Worm (Caenorhabditis elegans): ENCODE measurements around the gene C36B7.2.

C36B7.2 gene

ce11 chrX:7063236-7063635, 43.0 kb upstream of the C36B7.2 start, which contains the start of gene B0403.3:
Gene B0403.3, minus strand, starts transcription at chrX:7063336.
- TF ChIP-seq cey-2 (tag; optimal IDR thresholded peaks at IDR 0.05; ENCODE audit: borderline replicate concordance, insufficient read depth) (no peak), ztf-7 (tag; optimal IDR thresholded peaks at IDR 0.05) (no peak), egl-27 (tag; optimal IDR thresholded peaks at IDR 0.05) (no peak), lim-7 (GFP tag; IDR thresholded peaks at IDR 0.05) (no peak), lin-38 (GFP tag; IDR thresholded peaks at IDR 0.05) (no peak), dmd-6 (GFP tag; IDR thresholded peaks at IDR 0.05) (no peak), attf-4 (tag; optimal IDR thresholded peaks at IDR 0.05) (no peak), zfp-3 (GFP tag; conservative IDR thresholded peaks at IDR 0.05) (no peak), ZK546.5 (tag; optimal IDR thresholded peaks at IDR 0.05) (no peak), fos-1 (tag; optimal IDR thresholded peaks at IDR 0.05) (no peak), nhr-237 (tag; optimal IDR thresholded peaks at IDR 0.05) (no peak), nhr-11 (tag; optimal IDR thresholded peaks at IDR 0.05) (no peak), nhr-77 (tag; optimal IDR thresholded peaks at IDR 0.05) (no peak)

DNA sequence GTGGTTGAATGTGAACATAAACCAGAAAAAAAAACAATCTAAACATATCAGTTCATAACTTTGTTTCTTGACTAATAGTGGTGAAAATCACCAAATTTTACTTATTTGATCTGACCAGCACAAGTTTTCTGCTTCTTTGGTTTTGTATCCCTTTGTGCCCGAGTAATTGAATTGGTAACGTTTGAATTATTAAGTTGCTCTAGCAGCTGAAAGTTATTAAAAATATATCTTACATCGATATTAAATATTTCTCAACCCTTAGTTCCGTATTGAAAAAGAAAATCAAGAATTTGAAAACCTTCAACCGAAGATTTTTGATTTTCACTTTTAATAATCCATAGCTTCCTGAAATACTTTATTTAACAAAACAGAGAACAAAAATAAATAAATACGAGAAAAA, 40.2 kb upstream of the C36B7.2 start:
- no peak for TF ChIP-seq dmd-8 (GFP tag; IDR thresholded peaks at IDR 0.05)
- no peak for TF ChIP-seq Y48G9A.11 (GFP tag; IDR thresholded peaks at IDR 0.05)
- no peak for TF ChIP-seq sdz-12 (GFP tag; optimal IDR thresholded peaks at IDR 0.05)
- peak; percentile 9 for TF ChIP-seq dve-1 (tag; optimal IDR thresholded peaks at IDR 0.05; ENCODE audit: insufficient read depth)
- TF ChIP-seq T26A8.4 (GFP tag; IDR thresholded peaks at IDR 0.05) = peak; percentile 41; the same call in 1 of the 2 replicates
- TF ChIP-seq unc-62 (GFP tag; optimal IDR thresholded peaks at IDR 0.05 in 1 of 2) = peak in 1 of 2 experiments; percentile 29
- TF ChIP-seq unc-62 (tag; optimal IDR thresholded peaks at IDR 0.05) = no peak
- TF ChIP-seq T20F7.1 (GFP tag; optimal IDR thresholded peaks at IDR 0.05) = peak; percentile 10
- peak; percentile 8 for TF ChIP-seq mep-1 (tag; optimal IDR thresholded peaks at IDR 0.05)
- peak in 1 of 2 experiments; percentile 51 for TF ChIP-seq lsy-2 (tag; optimal IDR thresholded peaks at IDR 0.05)
- peak; percentile 40 for TF ChIP-seq aha-1 (tag)
- peak; percentile 9 for TF ChIP-seq nhr-102 (tag; optimal IDR thresholded peaks at IDR 0.05)
- TF ChIP-seq lin-29 (GFP tag; IDR thresholded peaks at IDR 0.05) = no peak
- TF ChIP-seq dmd-6 (GFP tag; IDR thresholded peaks at IDR 0.05) = no peak

- TF ChIP-seq jun-1 (tag; optimal IDR thresholded peaks at IDR 0.05) = no peak
- no peak for TF ChIP-seq Y105C5A.15 (GFP tag; IDR thresholded peaks at IDR 0.05)
- TF ChIP-seq mes-2 (tag; optimal IDR thresholded peaks at IDR 0.05; ENCODE audit: poor library complexity, severe bottlenecking) = peak; percentile 0
- TF ChIP-seq aha-1 (tag) = peak; percentile 13
- TF ChIP-seq F37D6.2 (tag; optimal IDR thresholded peaks at IDR 0.05) = no peak
- TF ChIP-seq set-16 (GFP tag; IDR thresholded peaks at IDR 0.05) = peak; percentile 55; the same call in 1 of the 2 replicates
- no peak for TF ChIP-seq zfp-2 (tag; optimal IDR thresholded peaks at IDR 0.05)
- TF ChIP-seq hlh-11 (tag; optimal IDR thresholded peaks at IDR 0.05) = no peak
- no peak for TF ChIP-seq hlh-30 (tag; optimal IDR thresholded peaks at IDR 0.05; ENCODE audit: insufficient read depth)
- TF ChIP-seq nhr-41 (GFP tag; IDR thresholded peaks at IDR 0.05) = no peak
- no peak for TF ChIP-seq mxl-2 (GFP tag; conservative IDR thresholded peaks at IDR 0.05)
- no peak for TF ChIP-seq ztf-11 (tag; optimal IDR thresholded peaks at IDR 0.05)
- TF ChIP-seq madf-5 (GFP tag; IDR thresholded peaks at IDR 0.05) = no peak
- TF ChIP-seq mxl-3 (GFP tag; optimal IDR thresholded peaks at IDR 0.05) = no peak
- TF ChIP-seq skn-1 (tag; optimal IDR thresholded peaks at IDR 0.05) = no peak
- no peak for TF ChIP-seq nhr-11 (tag; optimal IDR thresholded peaks at IDR 0.05)
- no peak for TF ChIP-seq nhr-111 (GFP tag; optimal IDR thresholded peaks at IDR 0.05)
Observed at ce11 chrX:7067250-7067958, 38.8 kb upstream of the C36B7.2 start.

Measured in whole organism, L4 larva.